Worm (Caenorhabditis elegans) whole organism, late embryonic: ENCODE data around the gene tyr-1.

Experiments
- Y22D7AL.16 ChIP-seq: sonication (generic microtip); optimal IDR thresholded peaks from 2 replicates; lab custom pipeline; 2016; ENCODE audit warnings: missing genetic modification characterization, missing compliant biosample characterization
- elt-2 ChIP-seq: sonication (generic microtip); optimal IDR thresholded peaks from 2 replicates; lab custom pipeline; 2016; ENCODE audit warnings: missing genetic modification reagents, missing genetic modification characterization, missing compliant biosample characterization
- fax-1 ChIP-seq: sonication (generic microtip); optimal IDR thresholded peaks from 2 replicates; lab custom pipeline; 2016; ENCODE audit warnings: missing genotype, missing genetic modification characterization, missing compliant biosample characterization
- gmeb-2 ChIP-seq: sonication (generic microtip); optimal IDR thresholded peaks from 2 replicates; lab custom pipeline; 2016; ENCODE audit warnings: missing genetic modification characterization, inconsistent platforms, missing compliant biosample characterization
- lin-11 ChIP-seq: fragments of 200-800 bp; sonication (Bioruptor generic); optimal IDR thresholded peaks from 2 replicates; lab custom pipeline; 2018; ENCODE audit warnings: mild to moderate bottlenecking, missing genetic modification characterization, missing compliant biosample characterization
- tbx-2 ChIP-seq: sonication (generic microtip); optimal IDR thresholded peaks from 2 replicates; lab custom pipeline; 2016; ENCODE audit warnings: missing genetic modification characterization, missing compliant biosample characterization
- tbx-7 ChIP-seq: sonication (generic microtip); optimal IDR thresholded peaks from 2 replicates; lab custom pipeline; 2016; ENCODE audit warnings: missing genotype, missing genetic modification characterization, missing compliant biosample characterization
- unc-86 ChIP-seq: sonication (generic microtip); optimal IDR thresholded peaks from 2 replicates; lab custom pipeline; 2016; ENCODE audit warnings: missing genetic modification characterization, missing compliant biosample characterization

ce11 chrIII:7900733-7901132, 27.2 kb downstream of the tyr-1 start, which contains the start of gene best-24:
- TF ChIP-seq tbx-7 (tag; lab: Kevin White, UChicago), result no peak
- no peak for TF ChIP-seq elt-2 (tag; lab: Kevin White, UChicago)
- no peak for TF ChIP-seq lin-11 (tag; lab: Kevin White, UChicago)
- TF ChIP-seq tbx-2 (tag; lab: Kevin White, UChicago), result no peak
- TF ChIP-seq fax-1 (tag; lab: Kevin White, UChicago), result no peak
- TF ChIP-seq Y22D7AL.16, result no peak
- no peak for TF ChIP-seq unc-86 (tag; lab: Kevin White, UChicago)
- no peak for TF ChIP-seq gmeb-2 (tag; lab: Kevin White, UChicago)
